Worm (Caenorhabditis elegans) whole organism, young adult: ENCODE data around the gene R05G6.10.

Experiments
- B0336.3 ChIP-seq: fragments of 200-800 bp; sonication (Bioruptor generic); IDR thresholded peaks from 2 replicates; pipeline ENCODE4 v1.3.6; 2022; ENCODE audit warnings: missing genetic modification characterization, missing compliant biosample characterization
- C17E4.6 ChIP-seq: fragments of 200-800 bp; sonication (Bioruptor generic); IDR thresholded peaks from 2 replicates; pipeline ENCODE4 v1.3.6; 2022; ENCODE audit warnings: missing genetic modification reagents, missing genetic modification characterization, missing compliant biosample characterization
- D2030.7 ChIP-seq: fragments of 200-800 bp; sonication (Bioruptor generic); IDR thresholded peaks from 2 replicates; pipeline ENCODE4 v1.3.6; 2022; ENCODE audit warnings: missing genetic modification reagents, missing genetic modification characterization, missing compliant biosample characterization
- F33H1.4 ChIP-seq: fragments of 200-800 bp; sonication (Bioruptor generic); IDR thresholded peaks from 2 replicates; pipeline ENCODE4 v1.3.6; 2022; ENCODE audit warnings: missing genetic modification reagents, missing genetic modification characterization, missing compliant biosample characterization
- F52B5.7 ChIP-seq: sonication (generic microtip); optimal IDR thresholded peaks from 2 replicates; lab custom pipeline; 2016; ENCODE audit warnings: mild to moderate bottlenecking, missing genetic modification characterization, missing compliant biosample characterization
- F55B11.4 ChIP-seq: sonication (generic microtip); optimal IDR thresholded peaks from 2 replicates; lab custom pipeline; 2016; ENCODE audit warnings: missing compliant biosample characterization, missing genetic modification characterization, borderline replicate concordance; ENCODE audit not compliant: insufficient read depth
- F57A8.1 ChIP-seq: fragments of 200-800 bp; sonication (Bioruptor generic); optimal IDR thresholded peaks from 2 replicates; lab custom pipeline; 2018; ENCODE audit warnings: mild to moderate bottlenecking, missing genetic modification characterization, moderate library complexity, missing compliant biosample characterization
- K11D2.4 ChIP-seq: fragments of 200-800 bp; sonication (Bioruptor generic); IDR thresholded peaks from 2 replicates; pipeline ENCODE4 v1.3.6; 2022; ENCODE audit warnings: missing genetic modification reagents, missing genetic modification characterization, missing compliant biosample characterization
- K12H6.12 ChIP-seq: fragments of 200-800 bp; sonication (Bioruptor generic); optimal IDR thresholded peaks from 2 replicates; lab custom pipeline; 2018; ENCODE audit warnings: mild to moderate bottlenecking, missing genetic modification characterization, missing compliant biosample characterization
- T07F8.4 ChIP-seq: sonication (generic microtip); optimal IDR thresholded peaks from 2 replicates; lab custom pipeline; 2016; ENCODE audit warnings: mild to moderate bottlenecking, missing genetic modification characterization, moderate library complexity, missing compliant biosample characterization
- Y56A3A.18 ChIP-seq: fragments of 200-800 bp; sonication (Bioruptor generic); IDR thresholded peaks from 2 replicates; pipeline ENCODE4 v1.3.6; 2022; ENCODE audit warnings: missing genetic modification reagents, missing genetic modification characterization, missing compliant biosample characterization
- Y79H2A.3 ChIP-seq: fragments of 200-800 bp; sonication (Bioruptor generic); conservative IDR thresholded peaks from 2 replicates; pipeline ENCODE4 v1.3.6; 2022; ENCODE audit warnings: missing genetic modification reagents, missing genetic modification characterization, missing compliant biosample characterization
- akir-1 ChIP-seq: fragments of 200-800 bp; sonication (Bioruptor generic); optimal IDR thresholded peaks from 2 replicates; lab custom pipeline; 2018; ENCODE audit warnings: mild to moderate bottlenecking, missing genetic modification characterization, moderate library complexity, missing compliant biosample characterization
- aptf-3 ChIP-seq: fragments of 200-800 bp; sonication (Bioruptor generic); IDR thresholded peaks from 2 replicates; pipeline ENCODE4 v1.3.6; 2022; ENCODE audit warnings: missing genetic modification characterization, missing compliant biosample characterization
- atf-7 ChIP-seq: sonication (generic microtip); optimal IDR thresholded peaks from 2 replicates; lab custom pipeline; 2017; ENCODE audit warnings: mild to moderate bottlenecking, missing genetic modification characterization, missing compliant biosample characterization
- attf-6 ChIP-seq: fragments of 200-800 bp; sonication (Bioruptor generic); IDR thresholded peaks from 2 replicates; pipeline ENCODE4 v1.3.6; 2022; ENCODE audit warnings: missing genetic modification reagents, missing genetic modification characterization, missing compliant biosample characterization
- ceh-100 ChIP-seq: fragments of 200-800 bp; sonication (Bioruptor generic); IDR thresholded peaks from 2 replicates; pipeline ENCODE4 v1.3.6; 2022; ENCODE audit warnings: missing genetic modification reagents, missing genetic modification characterization, missing compliant biosample characterization
- ceh-27 ChIP-seq: fragments of 200-800 bp; sonication (Bioruptor generic); optimal IDR thresholded peaks from 2 replicates; lab custom pipeline; 2018; ENCODE audit warnings: mild to moderate bottlenecking, missing genetic modification characterization, moderate library complexity, missing compliant biosample characterization
- ceh-40 ChIP-seq: fragments of 200-800 bp; sonication (Bioruptor generic); IDR thresholded peaks from 2 replicates; pipeline ENCODE4 v1.3.6; 2022; ENCODE audit warnings: missing genetic modification characterization, missing compliant biosample characterization
- ceh-58 ChIP-seq: fragments of 200-800 bp; sonication (Bioruptor generic); IDR thresholded peaks from 2 replicates; pipeline ENCODE4 v1.3.6; 2022; ENCODE audit warnings: missing genetic modification characterization, missing compliant biosample characterization
- ceh-91 ChIP-seq: fragments of 200-800 bp; sonication (Bioruptor generic); IDR thresholded peaks from 2 replicates; pipeline ENCODE4 v1.3.6; 2022; ENCODE audit warnings: missing genetic modification reagents, missing genetic modification characterization, missing compliant biosample characterization
- chd-7 ChIP-seq: sonication (generic microtip); optimal IDR thresholded peaks from 2 replicates; lab custom pipeline; 2016; ENCODE audit warnings: mild to moderate bottlenecking, missing genetic modification characterization, moderate library complexity, missing compliant biosample characterization
- dox-1 ChIP-seq: fragments of 200-800 bp; sonication (Bioruptor generic); IDR thresholded peaks from 2 replicates; pipeline ENCODE4 v1.3.6; 2022; ENCODE audit warnings: missing genetic modification reagents, missing genetic modification characterization, missing compliant biosample characterization
- dpff-1 ChIP-seq: sonication (generic microtip); optimal IDR thresholded peaks from 2 replicates; lab custom pipeline; 2017; ENCODE audit warnings: mild to moderate bottlenecking, missing genetic modification characterization, missing compliant biosample characterization
- hmg-20 ChIP-seq: fragments of 200-800 bp; sonication (Bioruptor generic); IDR thresholded peaks from 2 replicates; pipeline ENCODE4 v1.3.6; 2022; ENCODE audit warnings: missing genetic modification reagents, missing genetic modification characterization, missing compliant biosample characterization
- hrde-1 ChIP-seq: sonication (generic microtip); optimal IDR thresholded peaks from 2 replicates; lab custom pipeline; 2016; ENCODE audit warnings: missing genetic modification characterization, mild to moderate bottlenecking, missing compliant biosample characterization, moderate library complexity, missing genotype, missing genetic modification reagents, borderline replicate concordance
- lin-35 ChIP-seq, 3 experiments: fragments of 150-350 bp in 2 of 3; sonication (generic microtip) in 1 of 3; optimal IDR thresholded peaks; 2 replicates each; lab custom pipeline; 2014 to 2018; ENCODE audit warnings: missing biosample characterization in 3 of 3, missing genetic modification characterization in 3 of 3, missing genetic modification reagents in 3 of 3
- lin-40 ChIP-seq: sonication (generic microtip); optimal IDR thresholded peaks from 2 replicates; lab custom pipeline; 2016; ENCODE audit warnings: missing genetic modification characterization, mild to moderate bottlenecking, missing compliant biosample characterization, missing genotype, missing genetic modification reagents
- lsl-1 ChIP-seq: fragments of 200-800 bp; sonication (Bioruptor generic); optimal IDR thresholded peaks from 2 replicates; lab custom pipeline; 2018; ENCODE audit warnings: mild to moderate bottlenecking, missing genetic modification characterization, moderate library complexity, missing compliant biosample characterization
- madf-10 ChIP-seq: sonication (generic microtip); optimal IDR thresholded peaks from 2 replicates; lab custom pipeline; 2016; ENCODE audit warnings: mild to moderate bottlenecking, missing genetic modification characterization, missing compliant biosample characterization
- madf-8 ChIP-seq: fragments of 200-800 bp; sonication (Bioruptor generic); conservative IDR thresholded peaks from 2 replicates; pipeline ENCODE4 v1.3.6; 2022; ENCODE audit warnings: missing genetic modification reagents, missing genetic modification characterization, missing compliant biosample characterization
- mes-4 ChIP-seq: sonication (generic microtip); optimal IDR thresholded peaks from 2 replicates; lab custom pipeline; 2016; ENCODE audit warnings: missing genotype, missing genetic modification characterization, missing compliant biosample characterization
- nfya-2 ChIP-seq: fragments of 200-800 bp; sonication (Bioruptor generic); IDR thresholded peaks from 2 replicates; pipeline ENCODE4 v1.3.6; 2022; ENCODE audit warnings: missing genetic modification reagents, missing genetic modification characterization, missing compliant biosample characterization
- nhr-27 ChIP-seq: fragments of 200-800 bp; sonication (Bioruptor generic); optimal IDR thresholded peaks from 2 replicates; lab custom pipeline; 2018; ENCODE audit warnings: mild to moderate bottlenecking, missing genetic modification characterization, moderate library complexity, missing compliant biosample characterization
- nhr-90 ChIP-seq: sonication (generic microtip); optimal IDR thresholded peaks from 2 replicates; lab custom pipeline; 2016; ENCODE audit warnings: missing genotype, mild to moderate bottlenecking, missing genetic modification characterization, missing compliant biosample characterization
- pha-4 ChIP-seq: fragments of 150-350 bp; sonication (generic microtip); optimal IDR thresholded peaks from 2 replicates; lab custom pipeline; 2014; ENCODE audit warnings: missing biosample characterization, missing genetic modification reagents, missing genetic modification characterization
- rpc-1 ChIP-seq, 2 experiments: fragments of 150-350 bp in 1 of 2; sonication (generic microtip) in 1 of 2; optimal IDR thresholded peaks; 2 replicates each; lab custom pipeline; 2014 to 2018; ENCODE audit warnings: missing biosample characterization in 1 of 2, missing genetic modification characterization in 1 of 2, missing genetic modification reagents in 1 of 2, missing genotype in 1 of 2
- sptf-2 ChIP-seq: fragments of 200-800 bp; sonication (Bioruptor generic); optimal IDR thresholded peaks from 2 replicates; lab custom pipeline; 2018; ENCODE audit warnings: mild to moderate bottlenecking, missing genetic modification characterization, missing compliant biosample characterization
- tlf-1 ChIP-seq: fragments of 200-800 bp; sonication (Bioruptor generic); optimal IDR thresholded peaks from 2 replicates; lab custom pipeline; 2018; ENCODE audit warnings: mild to moderate bottlenecking, missing genetic modification characterization, missing compliant biosample characterization
- unc-62 ChIP-seq: fragments of 150-350 bp; optimal IDR thresholded peaks from 2 replicates; lab custom pipeline; 2014; ENCODE audit warnings: missing biosample characterization, missing genetic modification reagents, missing genetic modification characterization
- zim-3 ChIP-seq: sonication (generic microtip); optimal IDR thresholded peaks from 2 replicates; lab custom pipeline; 2017; ENCODE audit warnings: mild to moderate bottlenecking, missing genetic modification characterization, moderate library complexity, missing compliant biosample characterization
- ztf-25 ChIP-seq: fragments of 200-800 bp; sonication (Bioruptor generic); IDR thresholded peaks from 2 replicates; pipeline ENCODE4 v1.3.6; 2022; ENCODE audit warnings: missing genetic modification reagents, missing genetic modification characterization, missing compliant biosample characterization

The R05G6.10 gene

DNA sequence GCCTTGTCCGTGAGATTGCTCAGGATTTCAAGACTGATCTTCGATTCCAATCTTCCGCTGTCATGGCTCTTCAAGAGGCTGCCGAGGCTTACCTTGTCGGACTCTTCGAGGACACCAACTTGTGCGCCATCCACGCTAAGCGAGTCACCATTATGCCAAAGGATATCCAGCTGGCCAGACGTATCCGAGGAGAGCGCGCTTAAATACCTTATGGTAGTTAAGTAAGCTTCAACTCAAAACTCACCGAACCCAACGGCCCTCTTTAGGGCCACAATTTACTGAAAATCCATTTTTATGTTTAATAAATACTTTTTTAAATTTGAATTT, 53.9 kb downstream of the R05G6.10 start (continued):
- TF ChIP-seq nhr-27 (tag; lab: Kevin White, UChicago) (no peak), ceh-100 (GFP tag; lab: Robert Waterston, UW) (no peak; the same call in 1 of the 2 replicates), rpc-1 (optimal IDR thresholded peaks at IDR 0.05; lab: Kevin White, UChicago) (no peak), rpc-1 (tag; optimal IDR thresholded peaks at IDR 0.05; lab: Kevin White, UChicago) (no peak), nfya-2 (GFP tag; lab: Robert Waterston, UW) (no peak), Y56A3A.18 (no peak), pha-4 (tag; lab: Kevin White, UChicago) (no peak), dox-1 (GFP tag; lab: Robert Waterston, UW) (no peak), F55B11.4 (no peak), B0336.3 (GFP tag; lab: Robert Waterston, UW) (peak; percentile 84), ceh-27 (GFP tag; lab: Kevin White, UChicago) (no peak), F33H1.4 (no peak), aptf-3 (GFP tag; lab: Robert Waterston, UW) (no peak; the same call in 1 of the 2 replicates), chd-7 (tag; lab: Kevin White, UChicago) (no peak), sptf-2 (GFP tag; lab: Kevin White, UChicago) (no peak), F52B5.7 (tag; lab: Kevin White, UChicago) (no peak), madf-8 (GFP tag; lab: Robert Waterston, UW) (no peak; the same call in 1 of the 2 replicates), akir-1 (GFP tag; lab: Kevin White, UChicago) (no peak), mes-4 (tag; lab: Kevin White, UChicago) (no peak), ztf-25 (GFP tag; lab: Robert Waterston, UW) (no peak), hrde-1 (tag; lab: Kevin White, UChicago) (peak; percentile 91), K11D2.4 (GFP tag; lab: Robert Waterston, UW) (no peak), D2030.7 (GFP tag; lab: Robert Waterston, UW) (no peak), zim-3 (no peak), dpff-1 (tag; lab: Kevin White, UChicago) (no peak), ceh-91 (GFP tag; lab: Robert Waterston, UW) (no peak), C17E4.6 (GFP tag; lab: Robert Waterston, UW) (peak; percentile 51), lsl-1 (GFP tag; lab: Kevin White, UChicago) (peak; percentile 24), F57A8.1 (GFP tag; lab: Kevin White, UChicago) (no peak), atf-7 (tag; lab: Kevin White, UChicago) (no peak), ceh-40 (GFP tag; lab: Robert Waterston, UW) (no peak), tlf-1 (GFP tag; lab: Kevin White, UChicago) (peak; percentile 51), Y79H2A.3 (no peak; the same call in 1 of the 2 replicates), unc-62 (GFP tag; lab: Kevin White, UChicago) (no peak), T07F8.4 (no peak), K12H6.12 (no peak), madf-10 (no peak), hmg-20 (GFP tag; lab: Robert Waterston, UW) (no peak), nhr-90 (tag; lab: Kevin White, UChicago) (no peak), attf-6 (peak; percentile 63), ceh-58 (GFP tag; lab: Robert Waterston, UW) (no peak), lin-40 (tag; lab: Kevin White, UChicago) (no peak), lin-35 (GFP tag; optimal IDR thresholded peaks at IDR 0.05; lab: Kevin White, UChicago) (no peak)
- TF ChIP-seq, all 124 proteins: peak for 21
